Fruit fly (Drosophila melanogaster): ENCODE data around the gene Qsox3.

Qsox3 gene

DNA sequence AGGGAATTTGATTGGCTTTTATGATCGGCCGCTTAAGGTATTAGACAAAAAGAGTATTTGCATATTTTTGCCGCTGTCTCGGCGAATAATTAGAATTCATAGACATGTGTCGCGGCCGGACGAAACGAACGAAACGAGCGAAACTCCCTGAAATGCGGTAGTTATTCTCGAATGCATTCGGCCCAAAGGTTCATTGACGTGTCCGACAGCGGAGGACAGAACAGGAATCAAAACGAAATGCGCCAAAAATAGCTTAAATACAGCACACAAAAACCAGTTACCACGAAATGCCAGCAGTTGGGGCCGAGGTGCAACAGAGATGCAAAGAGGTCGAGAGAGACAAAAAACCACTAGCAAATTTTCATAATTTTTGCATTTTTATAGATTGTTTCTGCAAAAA is 7.3 kb upstream of the Qsox3 start:
- no peak for TF ChIP-seq CG17801 (GFP tag; optimal IDR thresholded peaks at IDR 0.05; ENCODE audit: partially characterized antibody)

DNA sequence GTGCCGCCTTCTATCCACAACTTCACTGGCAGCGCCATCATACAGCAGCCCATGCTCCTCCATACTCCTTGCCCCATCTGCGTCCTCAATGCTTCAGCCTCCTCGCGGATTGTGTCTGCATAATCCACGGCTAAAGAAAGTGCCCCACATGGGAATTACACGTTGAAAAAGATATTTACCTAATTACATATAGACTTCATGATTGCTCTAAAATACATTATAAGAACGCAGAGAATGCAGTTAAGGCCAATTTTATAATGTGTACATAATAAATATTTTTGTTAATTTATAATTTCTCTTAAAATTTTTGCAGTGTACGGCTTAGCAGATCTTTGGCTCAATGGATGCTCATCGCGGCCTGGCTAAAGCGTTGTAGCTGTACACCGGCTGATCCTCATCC is 6.0 kb upstream of the Qsox3 start:
- TF ChIP-seq CG17801 (GFP tag; optimal IDR thresholded peaks at IDR 0.05; ENCODE audit: partially characterized antibody), result no peak

DNA sequence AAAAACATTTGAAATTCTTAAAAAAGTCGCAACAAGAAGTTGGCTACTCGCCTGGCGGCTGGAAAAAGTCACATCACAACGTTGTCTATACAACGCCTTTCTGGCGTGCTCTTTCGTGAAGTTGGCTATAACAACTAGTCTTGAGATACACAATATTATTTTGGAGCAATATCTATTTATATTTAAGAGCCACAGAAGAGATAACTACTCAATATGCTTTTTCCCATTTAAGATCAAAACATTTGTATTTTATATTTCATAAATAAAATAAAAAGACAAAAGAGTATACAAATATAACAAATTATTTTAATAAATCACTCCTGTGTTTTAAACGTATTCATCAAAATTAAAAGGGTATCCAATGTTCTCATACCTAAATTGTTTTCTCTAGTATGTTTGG is 4.7 kb upstream of the Qsox3 start:
- TF ChIP-seq CG17801 (GFP tag; optimal IDR thresholded peaks at IDR 0.05; ENCODE audit: partially characterized antibody), result no peak

DNA sequence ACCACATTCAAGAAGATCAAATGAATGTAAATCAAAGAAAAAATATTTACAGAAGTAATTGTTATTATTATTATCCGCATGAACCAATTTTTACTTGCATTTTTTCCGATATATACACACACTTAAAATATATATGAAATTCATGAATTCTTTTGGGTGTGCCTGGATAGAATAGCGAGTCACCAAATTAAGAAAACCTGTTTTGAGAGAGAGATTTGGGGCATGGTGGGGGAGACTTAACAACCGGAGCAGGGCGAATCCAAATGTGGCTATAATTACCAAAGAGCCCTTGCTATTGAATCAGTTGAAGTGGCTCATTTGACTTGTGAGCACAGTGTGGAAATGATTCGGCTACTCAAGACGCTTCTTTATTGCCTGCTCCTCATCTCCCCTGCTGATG is 1.8 kb downstream of the Qsox3 start, which contains the start of gene Qsox2:
Gene Qsox2, plus strand, starts transcription at position 301 of the 400 bp plus-strand sequence.
- TF ChIP-seq CG17801 (GFP tag; optimal IDR thresholded peaks at IDR 0.05; ENCODE audit: partially characterized antibody), result no peak

DNA sequence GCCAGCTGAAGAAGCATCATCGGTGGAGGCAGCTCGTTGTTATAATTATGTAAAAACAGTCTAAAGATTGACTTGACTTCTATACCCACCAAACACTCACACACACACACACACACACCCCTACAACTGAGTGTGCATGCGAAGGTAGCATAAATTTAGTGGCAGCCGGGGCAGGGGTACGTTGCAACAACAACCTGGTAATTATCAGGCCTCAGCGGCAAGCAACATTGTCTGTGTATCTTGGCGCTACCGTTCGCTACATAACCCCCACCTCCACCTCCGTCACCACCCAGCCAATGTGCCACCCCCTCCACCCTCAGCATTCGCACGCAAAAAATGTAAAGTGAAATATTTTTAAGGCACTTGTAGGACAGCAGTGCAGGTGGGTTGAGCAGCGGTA is 5.4 kb downstream of the Qsox3 start:
- no peak for TF ChIP-seq CG17801 (GFP tag; optimal IDR thresholded peaks at IDR 0.05; ENCODE audit: partially characterized antibody)

DNA sequence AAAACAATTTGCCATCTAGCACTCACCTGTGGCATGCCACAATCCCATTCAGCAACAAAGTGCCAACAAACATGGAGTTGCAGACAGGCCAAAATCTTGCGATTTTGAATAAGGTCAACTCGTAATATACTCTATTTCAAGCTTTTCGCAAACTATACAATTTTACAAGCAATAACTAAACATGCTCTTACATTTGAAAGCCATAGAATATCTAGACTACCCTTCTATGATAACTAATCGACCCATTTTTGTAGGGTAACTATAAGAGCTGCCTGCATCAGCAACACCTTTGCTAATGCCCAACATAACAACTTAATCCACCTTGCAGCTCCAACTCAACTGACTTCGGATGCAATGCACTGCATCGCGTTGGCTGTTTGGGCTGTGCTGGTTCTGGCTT is 8.9 kb downstream of the Qsox3 start:
- TF ChIP-seq CG17801 (GFP tag; optimal IDR thresholded peaks at IDR 0.05; ENCODE audit: partially characterized antibody), result no peak

DNA sequence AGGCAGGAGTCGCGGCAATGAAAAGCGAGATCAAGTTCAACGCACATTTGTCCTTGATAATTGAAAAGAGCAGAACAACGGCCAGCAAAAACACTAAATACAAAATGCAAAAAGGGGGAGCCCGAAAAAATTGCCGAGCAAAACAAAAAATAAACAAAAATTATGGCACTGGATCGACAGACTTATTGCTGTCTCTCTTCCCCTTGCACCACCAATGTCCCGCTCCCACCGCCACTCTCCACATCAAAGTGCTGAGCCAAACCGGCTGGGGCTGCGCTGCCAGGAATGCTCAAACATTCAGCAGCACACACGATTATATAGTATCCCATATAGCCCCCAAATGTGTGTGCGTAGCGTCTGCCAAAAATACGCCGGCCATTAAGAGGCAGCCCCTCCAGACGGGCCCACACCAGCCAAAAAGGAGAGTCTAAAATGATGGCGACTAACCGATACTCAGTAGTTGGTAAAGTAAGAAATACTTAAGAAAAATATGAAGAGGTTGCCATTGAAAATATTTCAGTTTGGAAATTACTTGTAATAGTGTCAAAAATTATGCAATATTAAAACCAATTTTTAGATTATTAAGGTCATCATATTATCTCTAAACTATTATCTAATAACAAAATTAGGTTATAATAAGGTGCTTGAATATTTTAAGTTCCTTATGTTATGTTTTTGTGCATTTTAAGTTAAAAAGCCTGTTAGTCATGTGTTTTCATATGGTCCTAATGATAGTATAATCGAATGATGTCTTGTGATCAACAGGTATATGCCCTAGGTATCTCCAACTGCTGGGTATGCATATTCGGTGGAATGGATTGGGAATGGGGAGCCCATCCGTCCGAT is 10.0 kb downstream of the Qsox3 start:
- no peak for TF ChIP-seq CG17801 (GFP tag; optimal IDR thresholded peaks at IDR 0.05; ENCODE audit: partially characterized antibody)

DNA sequence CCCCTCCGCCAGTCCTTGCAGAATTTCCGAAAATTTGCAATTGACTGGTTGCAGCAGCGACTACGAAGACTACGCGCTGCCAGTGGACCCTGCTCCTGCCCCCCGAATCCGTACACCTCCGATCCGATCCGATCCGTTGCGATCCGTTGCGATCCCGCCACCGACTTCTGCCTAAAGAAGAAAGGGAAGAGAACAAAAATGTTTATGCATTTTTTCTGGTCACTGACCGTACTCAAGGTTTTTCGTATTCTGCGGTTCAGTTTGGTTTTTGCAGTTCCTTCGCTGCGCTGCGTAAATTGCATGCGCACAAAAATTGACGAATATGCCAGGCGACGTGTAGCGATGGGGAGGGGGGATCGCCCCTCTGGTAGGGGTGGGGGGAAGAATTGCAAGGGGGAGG is 10.6 kb downstream of the Qsox3 start:
- TF ChIP-seq CG17801 (GFP tag; optimal IDR thresholded peaks at IDR 0.05; ENCODE audit: partially characterized antibody), result no peak

DNA sequence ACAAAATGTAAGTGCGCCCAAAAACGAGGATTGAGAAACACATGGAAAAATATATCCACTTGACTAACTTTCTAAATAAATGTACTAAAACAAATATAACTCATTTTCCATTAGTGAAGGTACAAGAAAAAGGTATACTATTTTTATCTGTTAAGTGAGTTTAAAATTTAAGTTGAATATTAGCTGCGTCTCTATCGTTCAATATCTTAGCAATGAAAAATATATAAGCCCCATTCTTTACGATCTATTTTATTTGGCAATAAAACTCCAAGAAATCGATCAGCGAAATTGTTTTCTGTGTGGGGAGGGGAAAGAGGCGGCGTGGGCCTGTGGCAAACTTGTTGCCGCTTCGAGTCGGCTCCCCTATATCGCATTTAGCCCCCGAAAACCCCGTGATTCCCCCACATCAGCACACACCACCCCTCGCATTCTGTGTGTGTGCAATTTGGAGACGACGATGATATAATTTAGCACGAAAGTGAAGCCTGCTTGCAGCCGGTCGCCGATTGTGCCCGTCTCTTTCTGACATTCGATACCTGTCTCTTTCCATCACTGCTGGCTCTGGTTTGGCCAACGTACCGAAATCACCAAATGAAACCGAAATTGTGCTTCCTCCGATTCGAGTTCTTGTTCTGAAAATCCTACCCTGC is 11.2 kb downstream of the Qsox3 start:
- no peak for TF ChIP-seq CG17801 (GFP tag; optimal IDR thresholded peaks at IDR 0.05; ENCODE audit: partially characterized antibody)

DNA sequence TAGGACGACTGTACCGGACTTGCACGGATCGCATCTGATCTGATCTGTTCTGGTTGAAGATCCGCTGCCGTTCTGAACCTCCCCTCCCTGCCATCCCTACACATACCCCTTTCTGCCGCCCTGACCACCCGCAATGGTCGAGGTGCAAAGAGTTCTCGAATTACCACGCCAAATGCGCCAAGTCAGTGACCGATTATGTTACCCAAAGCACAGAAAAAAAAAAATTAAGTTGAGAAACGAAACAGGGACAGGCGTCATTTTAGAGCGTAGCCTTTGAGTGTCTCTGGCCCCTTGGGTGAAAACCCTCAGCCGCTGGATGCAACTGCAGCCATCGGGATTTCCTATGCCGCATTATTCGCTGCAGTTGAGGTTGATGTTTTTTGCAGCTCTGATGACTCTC is 12.1 kb downstream of the Qsox3 start:
- no peak for TF ChIP-seq CG17801 (GFP tag; optimal IDR thresholded peaks at IDR 0.05; ENCODE audit: partially characterized antibody)

DNA sequence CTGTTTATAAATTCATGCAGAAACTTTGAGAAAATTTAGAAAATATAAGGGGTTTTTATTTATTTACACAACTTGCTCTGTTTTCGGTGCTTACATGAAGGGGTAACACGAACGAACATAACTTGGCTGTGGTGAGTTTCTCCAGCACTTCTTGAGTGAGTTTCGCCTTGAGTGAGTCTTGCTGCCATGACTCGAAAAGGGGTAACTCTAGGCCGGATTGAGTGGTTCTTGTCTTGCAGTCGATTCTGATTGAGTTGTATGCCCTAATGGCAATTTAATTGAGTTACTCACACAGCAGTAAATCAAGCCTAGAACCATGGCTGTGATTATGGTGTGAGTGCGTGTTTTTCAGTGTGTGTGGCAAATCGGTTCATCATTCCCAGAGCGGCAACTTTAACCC is 16.6 kb downstream of the Qsox3 start:
- TF ChIP-seq CG17801 (GFP tag; optimal IDR thresholded peaks at IDR 0.05; ENCODE audit: partially characterized antibody), result no peak

DNA sequence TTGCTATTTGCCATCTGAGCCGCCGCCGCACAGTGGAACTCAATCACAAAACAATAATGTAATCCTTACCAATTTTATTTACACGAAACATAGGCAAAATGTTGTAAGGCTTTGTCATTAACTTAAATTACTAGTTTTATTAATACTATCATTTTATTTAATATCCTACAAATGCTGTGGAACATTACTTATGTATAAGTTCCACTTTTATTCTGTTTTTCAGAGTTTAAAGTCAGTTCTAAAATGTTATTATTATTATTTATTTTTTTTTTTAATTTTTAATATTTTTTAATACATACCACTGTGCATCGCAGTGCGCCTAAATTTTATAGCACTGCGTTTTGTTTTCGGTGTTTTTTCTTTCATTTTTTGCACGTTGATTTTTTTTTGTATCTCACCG is 19.7 kb downstream of the Qsox3 start:
- peak; percentile 40 for TF ChIP-seq CG17801 (GFP tag; optimal IDR thresholded peaks at IDR 0.05; ENCODE audit: partially characterized antibody)

DNA sequence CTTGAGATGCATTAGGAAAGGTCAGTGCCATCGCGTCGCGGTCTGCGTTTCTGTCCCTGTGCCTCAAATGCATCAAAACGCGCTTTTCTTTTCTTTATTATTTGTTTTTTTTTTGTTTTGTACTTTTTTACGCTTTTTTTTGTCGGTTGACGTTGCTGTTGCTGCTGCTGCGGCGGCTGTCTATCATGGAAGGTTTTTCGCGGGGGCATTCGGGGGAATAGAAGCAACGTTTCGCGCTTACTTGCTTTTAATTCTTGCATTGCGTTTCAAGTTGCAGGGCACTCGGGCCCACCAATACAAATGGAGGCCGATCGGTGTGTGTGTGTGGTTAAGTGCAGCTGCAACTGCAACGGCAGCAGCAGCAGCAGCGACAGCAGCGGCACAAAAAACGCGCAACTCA is 22.3 kb downstream of the Qsox3 start:
- no peak for TF ChIP-seq CG17801 (GFP tag; optimal IDR thresholded peaks at IDR 0.05; ENCODE audit: partially characterized antibody)

DNA sequence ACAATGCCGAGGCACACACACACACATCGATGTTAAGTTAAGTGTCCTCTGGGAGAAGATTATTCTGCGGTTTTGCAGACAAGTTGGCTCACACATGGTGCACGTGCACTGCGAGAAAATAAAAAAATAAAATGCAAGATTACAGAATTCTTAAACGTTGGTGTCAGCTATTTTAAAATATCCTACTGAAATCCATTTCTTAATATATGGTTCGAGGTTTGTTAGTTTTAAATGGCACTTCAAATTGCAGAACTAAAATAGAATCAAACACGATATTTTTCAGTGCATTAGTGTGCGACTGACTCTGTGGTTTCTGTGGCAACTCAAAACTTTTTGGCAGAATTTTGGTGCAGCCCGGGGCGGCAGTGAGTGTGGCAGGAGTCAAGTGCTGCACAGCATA is 23.6 kb downstream of the Qsox3 start:
- TF ChIP-seq CG17801 (GFP tag; optimal IDR thresholded peaks at IDR 0.05; ENCODE audit: partially characterized antibody), result no peak

DNA sequence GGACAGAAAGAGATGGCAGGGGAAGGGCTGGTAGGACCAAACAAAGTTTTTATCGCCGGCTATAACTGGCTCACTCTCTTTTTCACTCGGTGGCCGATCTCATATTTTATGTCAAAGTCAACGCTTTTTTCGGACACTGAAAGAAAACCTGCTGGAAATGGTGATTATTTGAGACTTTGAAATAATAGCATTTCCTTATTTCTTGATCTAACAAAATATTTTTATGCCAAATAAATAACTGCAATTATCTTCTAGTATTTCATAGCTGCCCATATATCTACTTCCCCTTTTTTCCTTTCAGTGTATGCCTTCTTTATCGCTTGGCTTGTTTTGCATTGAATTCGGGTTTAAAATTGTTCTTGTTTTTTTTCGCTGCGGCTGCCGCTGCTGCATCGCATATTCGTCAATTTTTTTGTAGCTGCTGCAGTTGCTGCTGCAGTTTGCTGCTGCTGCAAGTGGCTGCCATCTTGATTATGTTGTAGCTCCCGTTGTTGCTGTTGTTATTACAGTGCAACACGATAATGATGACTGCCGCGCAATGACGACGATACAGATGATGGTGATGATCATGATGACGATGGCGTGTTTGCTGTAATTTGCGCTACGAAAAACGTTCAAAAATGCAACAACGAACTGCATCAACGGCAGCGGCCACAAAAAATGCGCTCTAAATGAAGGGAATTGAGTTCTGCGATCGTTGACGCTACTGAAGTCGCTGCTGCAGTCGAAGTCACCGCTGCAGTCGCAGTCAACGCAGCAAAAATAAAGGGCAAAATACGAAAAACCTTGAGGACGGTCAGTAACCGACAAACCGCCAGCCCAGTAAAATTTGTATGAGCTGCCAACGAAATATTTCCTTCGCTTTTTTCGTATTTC is 25.7 kb downstream of the Qsox3 start:
- TF ChIP-seq CG17801 (GFP tag; optimal IDR thresholded peaks at IDR 0.05; ENCODE audit: partially characterized antibody), result peak; percentile 92

DNA sequence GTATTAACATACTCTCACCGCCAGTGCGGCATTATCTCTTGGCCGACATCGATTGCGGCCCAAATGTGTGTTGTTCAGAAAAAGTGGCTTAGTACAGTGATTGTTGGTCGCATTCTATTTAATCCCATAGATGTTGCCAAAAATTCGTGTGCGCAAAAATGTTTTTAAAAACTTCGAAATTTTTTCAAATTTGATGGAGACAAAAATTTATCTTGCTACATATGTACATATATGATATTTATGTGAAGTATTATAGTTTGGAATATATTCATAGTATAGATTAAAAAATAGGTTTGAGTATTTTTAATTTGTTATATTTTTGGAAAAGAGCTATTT is 26.3 kb downstream of the Qsox3 start:
- TF ChIP-seq CG17801 (GFP tag; optimal IDR thresholded peaks at IDR 0.05; ENCODE audit: partially characterized antibody), result no peak
